Worm (Caenorhabditis elegans): ENCODE results near the gene R05D3.12.

DNA sequence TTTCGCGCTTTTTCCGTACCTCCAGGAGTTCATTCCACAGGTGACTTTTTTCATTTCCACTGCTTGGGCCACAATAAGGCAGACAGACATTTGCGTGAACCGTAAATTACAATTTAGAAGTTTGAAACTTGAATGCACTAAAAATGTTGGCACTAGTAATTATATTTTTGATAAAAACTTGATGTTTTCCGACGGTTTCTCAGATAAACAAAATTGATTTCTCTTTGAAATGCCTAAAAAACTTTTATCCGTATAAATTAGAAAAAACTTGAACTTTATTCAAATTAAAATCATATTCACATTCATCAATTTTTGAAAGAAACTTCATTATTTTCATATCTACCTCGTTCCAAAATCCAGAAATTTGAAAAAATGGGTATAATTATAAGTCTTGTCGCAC is 14.9 kb downstream of the R05D3.12 start, which contains the start of gene ZK353.3:
- TF ChIP-seq him-1 (tag; optimal IDR thresholded peaks at IDR 0.05) (no peak), W03F9.2 (tag; optimal IDR thresholded peaks at IDR 0.05) (no peak), dao-5 (tag; optimal IDR thresholded peaks at IDR 0.05) (no peak)
